Worm (Caenorhabditis elegans) whole organism, L4/young adult: Measurements from ENCODE around the gene dop-5.

Experiments
- W03F9.2 ChIP-seq: fragments of 150-350 bp; optimal IDR thresholded peaks from 2 replicates; lab custom pipeline; 2014; ENCODE audit warnings: missing biosample characterization, missing genetic modification characterization
- dao-5 ChIP-seq: sonication (generic microtip); optimal IDR thresholded peaks from 2 replicates; lab custom pipeline; 2016; ENCODE audit warnings: missing genotype, missing genetic modification characterization, moderate library complexity, missing compliant biosample characterization
- him-1 ChIP-seq: sonication (generic microtip); optimal IDR thresholded peaks from 2 replicates; lab custom pipeline; 2016; ENCODE audit warnings: missing genotype, missing genetic modification reagents, missing genetic modification characterization, missing compliant biosample characterization

The dop-5 gene

DNA sequence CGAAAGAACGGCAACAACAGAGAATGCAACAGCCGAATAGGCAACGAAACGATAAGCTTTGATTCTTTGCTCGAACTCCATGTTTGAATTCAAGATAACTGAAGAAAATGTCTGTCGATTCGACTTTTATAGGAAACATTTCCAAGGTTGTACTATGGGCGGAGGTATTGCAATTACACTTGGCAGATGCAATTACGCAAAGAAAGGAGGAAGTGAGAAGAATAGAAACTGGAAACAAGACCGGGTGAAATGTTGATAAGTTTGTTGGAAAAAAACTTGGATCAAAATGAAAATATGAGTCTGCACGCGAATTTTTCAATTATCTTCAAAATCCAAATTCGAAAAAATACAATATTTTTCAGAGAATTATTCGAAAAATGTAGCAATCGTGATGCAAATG is 23.7 kb upstream of the dop-5 start, which contains the start of gene col-155:
Gene col-155 (minus strand): TSS at position 101 of the 400 bp plus-strand sequence.
- TF ChIP-seq dao-5 (tag; lab: Kevin White, UChicago) (no peak), W03F9.2 (tag; lab: Kevin White, UChicago) (no peak), him-1 (no peak)

DNA sequence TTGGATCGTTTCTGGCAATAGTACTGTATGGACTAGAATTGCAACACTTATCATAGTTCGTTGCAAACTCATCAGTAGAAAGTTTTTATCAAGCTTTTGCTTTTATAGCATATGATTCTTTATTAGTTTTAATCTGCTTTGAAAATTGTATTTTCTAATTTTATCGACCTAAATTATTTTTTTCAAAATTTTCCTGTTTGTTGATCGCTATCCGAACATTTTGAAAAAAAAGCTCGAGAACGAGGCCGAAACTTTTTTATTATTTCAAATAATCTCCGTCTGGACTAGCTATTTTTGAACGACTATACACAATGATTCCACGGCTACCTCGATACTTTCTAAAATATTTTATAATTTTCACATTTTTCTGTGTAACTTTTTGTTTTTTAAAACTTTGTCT is 20.4 kb upstream of the dop-5 start, which contains the start of gene F55C10.4:
Gene F55C10.4 (plus strand): TSS at position 301 of the 400 bp plus-strand sequence.
- no peak for TF ChIP-seq dao-5 (tag; lab: Kevin White, UChicago)
- no peak for TF ChIP-seq him-1
- no peak for TF ChIP-seq W03F9.2 (tag; lab: Kevin White, UChicago)

DNA sequence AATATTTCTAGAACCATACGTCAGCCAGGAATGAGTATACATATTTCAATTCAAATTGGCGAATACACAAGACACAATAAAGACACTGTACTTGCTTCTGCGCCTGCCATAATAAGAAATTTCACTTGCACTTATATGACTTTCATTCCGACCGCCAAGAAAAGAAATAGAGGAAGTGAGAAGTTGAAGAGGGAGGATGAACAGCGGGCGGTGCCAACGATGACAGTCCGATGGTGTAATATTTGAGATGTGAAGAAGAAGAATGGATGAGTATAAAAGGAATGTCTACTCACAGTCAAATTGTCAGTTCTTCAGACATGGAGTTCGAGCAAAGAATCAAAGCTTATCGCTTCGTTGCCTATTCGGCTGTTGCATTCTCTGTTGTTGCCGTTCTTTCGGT is 19.0 kb upstream of the dop-5 start, which contains the start of gene col-154:
Gene col-154 (plus strand): TSS at position 301 of the 400 bp plus-strand sequence.
- TF ChIP-seq dao-5 (tag; lab: Kevin White, UChicago) (no peak), W03F9.2 (tag; lab: Kevin White, UChicago) (no peak), him-1 (no peak)

DNA sequence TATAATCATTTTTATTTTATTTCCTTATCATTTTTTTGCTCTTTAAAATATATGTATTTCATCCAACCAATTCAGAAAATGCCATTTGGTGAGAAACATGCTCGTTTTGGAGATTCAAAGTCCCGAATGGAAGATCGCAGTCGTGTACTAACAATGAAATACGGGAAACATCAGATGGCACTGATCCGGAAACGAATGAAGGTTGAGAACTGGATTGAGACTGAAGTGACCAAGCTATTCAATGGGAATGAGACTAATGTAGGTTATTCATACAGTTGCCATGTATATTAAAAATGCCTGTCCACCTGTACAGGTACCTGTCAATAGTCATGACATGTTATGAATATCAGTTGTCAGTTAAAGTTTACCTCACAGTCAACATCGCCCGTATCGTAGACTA is 17.0 kb upstream of the dop-5 start, which contains the start of gene F55C10.5:
Gene F55C10.5 (plus strand): TSS at position 74 of the 400 bp plus-strand sequence.
- TF ChIP-seq dao-5 (tag; lab: Kevin White, UChicago) (no peak), him-1 (no peak), W03F9.2 (tag; lab: Kevin White, UChicago) (no peak)

DNA sequence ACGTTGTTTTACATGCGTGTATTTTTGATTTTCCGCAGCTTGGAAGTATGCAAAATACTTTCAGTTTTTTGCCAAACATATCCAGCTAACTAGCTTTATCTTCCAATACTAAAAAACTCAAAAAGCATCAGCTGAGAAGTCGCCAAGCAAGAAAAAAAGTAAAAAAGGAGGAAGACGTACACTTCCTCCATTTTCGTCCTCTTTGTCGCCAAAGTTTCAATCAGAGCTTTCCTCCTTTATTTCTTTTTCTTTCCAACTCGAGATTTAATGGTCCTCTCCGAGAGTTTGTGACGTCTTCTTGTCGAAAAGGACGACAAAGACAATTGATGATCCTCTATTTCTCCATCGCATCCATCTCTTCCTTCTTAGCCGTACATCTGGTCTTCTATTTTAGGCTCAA is 14.5 kb upstream of the dop-5 start:
- TF ChIP-seq him-1: no peak
- TF ChIP-seq W03F9.2 (tag; lab: Kevin White, UChicago): no peak
- no peak for TF ChIP-seq dao-5 (tag; lab: Kevin White, UChicago)

DNA sequence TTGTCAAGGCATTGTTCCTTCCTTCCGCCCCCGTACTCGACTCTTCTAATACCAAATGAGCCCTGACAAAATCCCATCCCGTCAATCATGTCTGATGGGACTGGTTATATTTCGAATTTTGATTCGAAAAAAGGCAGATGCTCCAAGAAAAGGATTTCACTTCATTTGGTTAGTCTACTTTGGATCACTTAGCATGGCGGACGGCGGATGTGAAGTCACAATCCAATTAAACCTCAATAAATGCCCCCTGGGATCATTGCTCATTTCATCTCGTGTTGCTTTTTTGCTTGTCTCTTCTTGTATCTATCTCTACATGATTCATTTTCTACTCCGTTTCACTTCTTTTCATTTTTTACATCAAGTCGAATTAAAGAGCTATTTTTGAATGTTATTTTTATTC is 13.3 kb upstream of the dop-5 start:
- no peak for TF ChIP-seq W03F9.2 (tag; lab: Kevin White, UChicago)
- no peak for TF ChIP-seq him-1

DNA sequence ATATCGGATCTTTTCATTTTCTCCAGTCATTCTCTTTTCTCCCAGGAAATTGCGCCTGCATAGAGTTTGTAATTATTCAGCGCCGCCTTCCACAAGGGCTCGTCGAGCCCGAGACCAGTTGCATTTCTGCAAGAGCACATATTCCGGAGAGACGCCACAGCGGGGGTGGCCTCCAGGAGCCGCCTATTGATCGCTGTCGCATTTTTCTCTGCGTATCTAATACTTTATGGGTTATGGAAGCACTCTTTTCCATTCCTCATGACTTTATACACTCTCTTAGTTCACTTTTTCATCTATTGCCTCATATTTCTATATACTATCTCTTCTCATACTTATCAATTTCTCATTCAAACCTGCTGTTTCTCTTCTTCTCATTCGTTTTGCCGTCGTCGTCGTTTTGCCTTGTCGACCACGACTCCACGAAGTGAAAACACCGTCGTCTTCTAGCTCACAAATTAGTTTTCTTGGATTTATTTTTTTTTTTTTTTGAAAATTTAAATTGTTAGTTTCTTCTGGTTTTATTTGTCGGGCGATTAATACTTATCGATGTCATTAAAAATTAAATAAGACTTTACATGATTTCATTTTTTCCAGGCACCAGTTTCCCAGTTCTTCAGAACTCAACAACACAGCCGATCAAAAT is 9.2 kb upstream of the dop-5 start, which contains the start of gene cnb-1:
Gene cnb-1 (plus strand): TSS at position 593 of the 643 bp plus-strand sequence.
- TF ChIP-seq him-1: peak; percentile 79
- TF ChIP-seq dao-5 (tag; lab: Kevin White, UChicago): no peak

DNA sequence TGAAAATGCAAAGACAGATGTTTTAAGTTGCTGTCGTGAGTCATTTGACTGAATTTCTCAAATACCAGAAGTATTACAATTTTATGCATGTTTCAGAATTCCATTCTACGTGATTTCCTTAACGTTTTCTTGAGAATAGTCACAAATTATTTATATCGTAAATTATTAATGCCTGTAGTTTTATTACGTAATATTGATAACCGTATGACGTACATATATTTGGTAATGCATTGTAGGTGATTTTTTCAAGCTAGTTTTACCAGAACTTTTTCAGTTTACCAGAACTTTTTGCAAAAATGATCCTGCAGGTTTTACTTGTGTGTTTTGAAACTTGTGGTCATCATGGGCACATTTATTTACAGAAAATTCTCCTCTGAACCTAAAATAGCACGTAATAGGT is 7.9 kb upstream of the dop-5 start:
- no peak for TF ChIP-seq W03F9.2 (tag; lab: Kevin White, UChicago)
- no peak for TF ChIP-seq him-1
- no peak for TF ChIP-seq dao-5 (tag; lab: Kevin White, UChicago)

DNA sequence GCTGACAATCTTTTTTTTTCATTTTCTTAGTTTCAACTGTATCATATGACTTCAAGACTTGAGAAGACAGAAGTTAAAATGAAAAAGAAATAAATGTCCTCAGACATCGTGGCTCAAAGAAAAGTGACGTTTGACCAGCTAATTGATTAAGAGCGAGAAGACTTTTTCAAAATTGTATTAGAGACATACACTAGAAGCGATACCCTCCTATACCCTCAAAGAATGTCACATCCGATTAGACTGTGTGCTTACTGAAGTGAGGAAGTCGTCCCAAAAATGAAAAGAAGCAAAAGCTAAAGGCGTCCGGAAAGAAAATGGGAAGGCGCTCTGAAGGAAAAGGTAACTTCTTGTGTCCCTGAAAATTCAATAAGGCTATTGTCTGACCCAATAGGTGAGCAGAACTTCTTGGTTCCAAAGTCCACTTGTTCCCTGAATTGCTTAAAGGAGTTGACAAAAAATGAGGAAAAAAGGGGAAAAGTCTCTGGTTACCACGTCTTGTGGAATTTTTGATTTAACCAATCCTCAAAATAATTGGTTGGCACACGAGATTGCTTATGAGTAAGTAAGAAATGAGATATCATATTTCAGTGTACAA is 6.4 kb upstream of the dop-5 start:
- TF ChIP-seq dao-5 (tag; lab: Kevin White, UChicago) (no peak), W03F9.2 (tag; lab: Kevin White, UChicago) (no peak), him-1 (no peak)

DNA sequence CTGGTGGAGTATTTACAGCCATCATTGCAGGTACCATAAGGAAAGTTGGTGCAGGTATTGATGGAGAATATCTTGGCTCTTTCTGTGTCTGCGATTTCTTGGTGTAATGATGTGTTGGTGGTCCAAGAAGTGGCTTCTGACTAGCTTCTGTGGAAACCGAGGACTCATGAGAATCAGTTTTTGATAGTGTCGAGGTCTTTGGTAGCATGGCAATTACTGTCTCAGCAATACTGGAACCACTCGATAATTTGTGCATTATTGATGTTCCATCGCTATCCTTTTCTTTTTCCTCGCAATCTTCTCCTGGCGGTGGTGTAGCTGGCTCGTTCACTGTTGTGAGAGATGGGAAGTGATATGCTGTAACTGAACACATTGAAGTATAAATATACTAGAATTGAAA is 2.5 kb downstream of the dop-5 start:
- no peak for TF ChIP-seq dao-5 (tag; lab: Kevin White, UChicago)
- TF ChIP-seq him-1: no peak
- no peak for TF ChIP-seq W03F9.2 (tag; lab: Kevin White, UChicago)

DNA sequence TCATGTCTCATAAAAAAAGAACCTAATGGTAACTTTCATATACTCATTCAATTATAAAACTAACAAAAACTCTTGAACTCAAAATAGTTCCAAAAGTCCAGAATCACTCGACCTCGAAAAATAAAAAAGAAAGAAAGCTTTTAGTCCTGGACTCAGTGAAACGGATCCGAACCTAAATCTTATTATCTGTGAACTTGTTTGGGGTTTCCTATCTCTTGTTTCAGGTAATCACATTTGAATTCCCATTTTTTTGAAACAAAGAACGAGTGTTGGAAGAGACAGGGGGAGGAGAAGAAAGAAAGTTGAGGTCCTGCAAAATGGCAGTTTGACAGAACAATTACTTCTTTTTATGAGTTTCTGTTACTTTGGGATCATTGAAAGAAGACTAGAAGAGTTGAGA is 11.8 kb downstream of the dop-5 start:
- TF ChIP-seq him-1: no peak
- TF ChIP-seq W03F9.2 (tag; lab: Kevin White, UChicago): no peak
- TF ChIP-seq dao-5 (tag; lab: Kevin White, UChicago): no peak

DNA sequence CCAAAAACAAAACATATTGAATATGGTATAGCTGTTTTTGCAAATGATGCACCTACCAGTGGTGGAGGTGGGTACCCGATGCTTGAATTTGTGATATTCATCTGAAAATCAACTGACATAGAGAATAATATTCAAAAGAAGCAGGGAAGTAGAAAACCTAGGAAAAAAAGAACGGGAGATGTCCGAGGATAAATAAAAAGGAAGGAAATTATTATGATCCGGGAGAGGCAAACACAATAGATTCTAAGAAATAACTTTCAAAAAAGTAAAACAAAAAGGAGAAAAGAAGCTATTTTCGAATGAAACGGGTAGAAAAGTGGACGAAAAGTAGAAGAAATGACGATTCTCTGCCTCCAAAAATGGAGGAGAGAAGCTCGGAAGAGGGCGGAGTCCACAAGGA is 13.1 kb downstream of the dop-5 start, which contains the start of gene npr-25:
Gene npr-25 (minus strand): TSS at position 101 of the 400 bp plus-strand sequence.
- TF ChIP-seq him-1 (no peak), dao-5 (tag; lab: Kevin White, UChicago) (no peak), W03F9.2 (tag; lab: Kevin White, UChicago) (no peak)

DNA sequence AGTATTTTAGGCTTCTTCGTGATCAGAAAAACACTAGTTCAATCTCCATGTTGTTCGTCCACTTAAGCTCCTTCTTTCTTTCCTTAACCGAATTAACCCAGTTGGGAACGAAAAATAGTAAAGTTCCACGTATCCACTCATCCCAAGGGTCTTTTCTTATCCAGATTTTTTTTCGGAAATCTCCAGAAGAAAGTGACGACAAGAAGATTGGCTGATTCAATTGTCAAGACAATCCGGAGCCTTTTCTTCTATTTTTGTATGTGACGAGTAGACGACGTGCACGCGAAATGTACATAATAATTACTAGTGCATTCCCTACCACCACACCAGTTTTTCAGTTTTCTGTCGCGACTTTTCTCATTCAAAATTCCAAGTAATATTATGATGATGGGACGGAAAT is 14.8 kb downstream of the dop-5 start:
- TF ChIP-seq dao-5 (tag; lab: Kevin White, UChicago): no peak
- TF ChIP-seq W03F9.2 (tag; lab: Kevin White, UChicago): no peak
- TF ChIP-seq him-1: no peak

DNA sequence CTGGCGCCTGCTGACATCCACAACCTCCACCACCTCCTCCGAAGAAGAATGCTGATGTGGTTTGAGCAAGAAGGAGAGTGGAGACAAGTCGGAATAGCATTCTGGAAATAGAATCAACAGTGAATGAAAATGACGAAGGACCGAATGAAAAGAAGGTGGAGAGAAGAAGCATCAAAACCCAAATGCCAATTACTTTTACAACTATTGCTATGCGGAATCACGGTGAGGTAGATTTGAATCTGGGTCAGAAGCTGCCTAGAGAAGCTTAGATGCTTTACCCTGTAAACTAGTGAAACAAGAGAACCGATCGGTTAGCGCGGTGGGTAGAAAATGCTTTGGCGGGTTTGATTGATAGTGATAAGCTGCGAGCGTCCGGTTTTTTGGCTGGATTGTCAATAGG is 19.1 kb downstream of the dop-5 start, which contains the start of gene grl-7:
Gene grl-7 (minus strand): TSS at position 101 of the 400 bp plus-strand sequence.
- TF ChIP-seq dao-5 (tag; lab: Kevin White, UChicago): no peak
- no peak for TF ChIP-seq him-1
- no peak for TF ChIP-seq W03F9.2 (tag; lab: Kevin White, UChicago)
